Worm (Caenorhabditis elegans): ENCODE data around the gene fbxb-57.

ce11 chrV:19325436-19325835 lies 36.9 kb downstream of the fbxb-57 start:
- TF ChIP-seq tbx-37 (GFP tag; conservative IDR thresholded peaks at IDR 0.05) (no peak), sea-1 (GFP tag; conservative IDR thresholded peaks at IDR 0.05) (no peak), B0310.2 (tag; optimal IDR thresholded peaks at IDR 0.05) (no peak), hmg-4 (GFP tag; optimal IDR thresholded peaks at IDR 0.05) (no peak), hmbx-1 (tag; optimal IDR thresholded peaks at IDR 0.05) (no peak), ceh-13 (GFP tag; optimal IDR thresholded peaks at IDR 0.05) (no peak), flt-1 (GFP tag; IDR thresholded peaks at IDR 0.05) (no peak), tra-4 (tag; optimal IDR thresholded peaks at IDR 0.05) (no peak), ama-1 (optimal IDR thresholded peaks at IDR 0.05) (no peak), hnd-1 (tag; optimal IDR thresholded peaks at IDR 0.05) (no peak), pes-1 (GFP tag; IDR thresholded peaks at IDR 0.05) (no peak), F13C5.2 (tag; optimal IDR thresholded peaks at IDR 0.05) (no peak), aly-1 (tag; optimal IDR thresholded peaks at IDR 0.05) (no peak)

All from whole organism, early embryonic.